Worm (Caenorhabditis elegans) whole organism, early embryonic: Measurements from ENCODE around the gene Y116F11A.6.

Source experiments
- B0310.2 ChIP-seq: sonication (generic microtip); optimal IDR thresholded peaks from 2 replicates; lab custom pipeline; 2016; ENCODE audit warnings: mild to moderate bottlenecking, missing genetic modification characterization, missing compliant biosample characterization
- F13C5.2 ChIP-seq: sonication (generic microtip); optimal IDR thresholded peaks from 2 replicates; lab custom pipeline; 2017; ENCODE audit warnings: mild to moderate bottlenecking, missing genetic modification characterization, inconsistent platforms, missing compliant biosample characterization
- aly-1 ChIP-seq: sonication (generic microtip); optimal IDR thresholded peaks from 2 replicates; lab custom pipeline; 2016; ENCODE audit warnings: missing genetic modification characterization, missing compliant biosample characterization
- ama-1 ChIP-seq: fragments of 150-350 bp; optimal IDR thresholded peaks from 2 replicates; lab custom pipeline; 2014
- ceh-13 ChIP-seq: fragments of 200-800 bp; sonication (Bioruptor generic); optimal IDR thresholded peaks from 2 replicates; lab custom pipeline; 2018; ENCODE audit warnings: mild to moderate bottlenecking, missing genetic modification characterization, missing compliant biosample characterization
- ceh-36 ChIP-seq: sonication (generic microtip); optimal IDR thresholded peaks from 2 replicates; lab custom pipeline; 2016; ENCODE audit warnings: missing genetic modification characterization, inconsistent platforms, missing compliant biosample characterization
- ets-7 ChIP-seq: sonication (generic microtip); optimal IDR thresholded peaks from 2 replicates; lab custom pipeline; 2016; ENCODE audit warnings: missing genotype, missing genetic modification characterization, missing compliant biosample characterization
- flt-1 ChIP-seq: fragments of 200-800 bp; sonication (Bioruptor generic); IDR thresholded peaks from 2 replicates; pipeline ENCODE4 v1.3.6; 2022; ENCODE audit warnings: missing genetic modification characterization, missing compliant biosample characterization
- hmbx-1 ChIP-seq: sonication (generic microtip); optimal IDR thresholded peaks from 2 replicates; lab custom pipeline; 2016; ENCODE audit warnings: mild to moderate bottlenecking, missing genetic modification characterization, missing compliant biosample characterization
- hmg-4 ChIP-seq: fragments of 200-800 bp; sonication (Bioruptor generic); optimal IDR thresholded peaks from 2 replicates; lab custom pipeline; 2018; ENCODE audit warnings: mild to moderate bottlenecking, missing genetic modification characterization, missing compliant biosample characterization
- hnd-1 ChIP-seq: sonication (generic microtip); optimal IDR thresholded peaks from 2 replicates; lab custom pipeline; 2016; ENCODE audit warnings: missing genetic modification characterization, missing compliant biosample characterization
- pes-1 ChIP-seq: fragments of 200-800 bp; sonication (Bioruptor generic); IDR thresholded peaks from 2 replicates; pipeline ENCODE4 v1.3.6; 2022; ENCODE audit warnings: missing genetic modification reagents, missing genetic modification characterization, missing compliant biosample characterization
- scrt-1 ChIP-seq: fragments of 200-800 bp; sonication (Bioruptor generic); IDR thresholded peaks from 2 replicates; pipeline ENCODE4 v1.3.6; 2022; ENCODE audit warnings: missing genetic modification characterization, missing compliant biosample characterization
- sea-1 ChIP-seq: fragments of 200-800 bp; sonication (Bioruptor generic); conservative IDR thresholded peaks from 2 replicates; pipeline ENCODE4 v1.3.6; 2022; ENCODE audit warnings: missing genetic modification characterization, missing compliant biosample characterization
- tbx-11 ChIP-seq: fragments of 200-800 bp; sonication (Bioruptor generic); IDR thresholded peaks from 2 replicates; pipeline ENCODE4 v1.3.6; 2022; ENCODE audit warnings: missing genetic modification characterization, missing compliant biosample characterization
- tbx-37 ChIP-seq: fragments of 200-800 bp; sonication (Bioruptor generic); conservative IDR thresholded peaks from 2 replicates; pipeline ENCODE4 v1.3.6; 2022; ENCODE audit warnings: missing genetic modification reagents, missing genetic modification characterization, missing compliant biosample characterization
- tra-4 ChIP-seq: sonication (generic microtip); optimal IDR thresholded peaks from 2 replicates; lab custom pipeline; 2017; ENCODE audit warnings: missing genetic modification characterization, missing compliant biosample characterization

Y116F11A.6 gene

ce11 chrV:19760751-19761150 is 41.4 kb downstream of the Y116F11A.6 start, which contains the start of gene M162.5:
M162.5 (plus strand) TSS chrV:19761051.
- no peak for TF ChIP-seq ets-7 (tag; lab: Kevin White, UChicago)
- TF ChIP-seq pes-1 (GFP tag; lab: Robert Waterston, UW): no peak
- no peak for TF ChIP-seq tbx-11
- no peak for TF ChIP-seq ceh-36 (tag; lab: Kevin White, UChicago)
- TF ChIP-seq hmbx-1 (tag; lab: Kevin White, UChicago): no peak
- no peak for TF ChIP-seq tra-4 (tag; lab: Kevin White, UChicago)
- no peak for TF ChIP-seq F13C5.2 (tag; lab: Kevin White, UChicago)

DNA sequence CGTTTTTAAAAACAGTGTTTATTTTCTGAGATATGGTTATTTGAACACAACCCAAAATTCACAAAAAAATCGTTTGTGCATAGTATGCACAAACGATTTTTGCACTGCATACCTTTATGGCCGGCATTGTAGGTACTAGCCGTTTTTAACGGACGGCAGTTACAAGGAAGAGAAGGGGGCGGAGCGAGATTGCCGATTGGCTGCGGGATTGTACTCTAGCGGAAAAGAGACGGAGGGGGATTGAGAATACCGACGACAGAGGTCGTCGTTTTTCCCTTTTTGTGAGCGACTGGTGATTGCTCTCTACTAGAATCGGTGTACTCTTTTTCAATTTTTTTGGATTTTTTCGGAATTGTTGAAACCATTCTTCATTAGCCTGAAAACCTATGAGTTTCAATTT is 48.4 kb downstream of the Y116F11A.6 start:
- TF ChIP-seq ets-7 (tag; lab: Kevin White, UChicago): no peak
- no peak for TF ChIP-seq tbx-37 (GFP tag; lab: Robert Waterston, UW)
- no peak for TF ChIP-seq ceh-13 (GFP tag; lab: Kevin White, UChicago)
- TF ChIP-seq hnd-1: no peak
- no peak for TF ChIP-seq tra-4 (tag; lab: Kevin White, UChicago)
- TF ChIP-seq sea-1 (GFP tag; lab: Robert Waterston, UW): no peak
- TF ChIP-seq aly-1 (tag; lab: Kevin White, UChicago): no peak
- no peak for TF ChIP-seq ama-1 (lab: Kevin White, UChicago)
- TF ChIP-seq pes-1 (GFP tag; lab: Robert Waterston, UW): no peak
- no peak for TF ChIP-seq ceh-36 (tag; lab: Kevin White, UChicago)
- no peak for TF ChIP-seq scrt-1 (GFP tag; lab: Robert Waterston, UW)
- TF ChIP-seq flt-1 (GFP tag; lab: Robert Waterston, UW): no peak
- TF ChIP-seq F13C5.2 (tag; lab: Kevin White, UChicago): no peak
- TF ChIP-seq tbx-11: no peak

ce11 chrV:19771660-19772059 is 52.3 kb downstream of the Y116F11A.6 start, which contains the start of gene M162.15:
M162.15 (minus strand) TSS chrV:19771760.
- no peak for TF ChIP-seq flt-1 (GFP tag; lab: Robert Waterston, UW)
- no peak for TF ChIP-seq ama-1 (lab: Kevin White, UChicago)
- TF ChIP-seq aly-1 (tag; lab: Kevin White, UChicago): no peak
- no peak for TF ChIP-seq scrt-1 (GFP tag; lab: Robert Waterston, UW)
- no peak for TF ChIP-seq hmg-4 (GFP tag; lab: Kevin White, UChicago)
- TF ChIP-seq tra-4 (tag; lab: Kevin White, UChicago): no peak
- TF ChIP-seq sea-1 (GFP tag; lab: Robert Waterston, UW): no peak
- TF ChIP-seq tbx-11: no peak
- no peak for TF ChIP-seq pes-1 (GFP tag; lab: Robert Waterston, UW)
- TF ChIP-seq B0310.2 (tag; lab: Kevin White, UChicago): no peak
- TF ChIP-seq ets-7 (tag; lab: Kevin White, UChicago): no peak
- no peak for TF ChIP-seq ceh-13 (GFP tag; lab: Kevin White, UChicago)
- TF ChIP-seq ceh-36 (tag; lab: Kevin White, UChicago): no peak
- no peak for TF ChIP-seq tbx-37 (GFP tag; lab: Robert Waterston, UW)

- no peak for TF ChIP-seq tbx-11
- TF ChIP-seq F13C5.2 (tag; lab: Kevin White, UChicago): no peak
- TF ChIP-seq ama-1 (lab: Kevin White, UChicago): no peak
- TF ChIP-seq hnd-1: no peak
- no peak for TF ChIP-seq hmbx-1 (tag; lab: Kevin White, UChicago)
- no peak for TF ChIP-seq flt-1 (GFP tag; lab: Robert Waterston, UW)
- TF ChIP-seq B0310.2 (tag; lab: Kevin White, UChicago): no peak
- TF ChIP-seq ceh-36 (tag; lab: Kevin White, UChicago): no peak
- TF ChIP-seq scrt-1 (GFP tag; lab: Robert Waterston, UW): no peak
- no peak for TF ChIP-seq sea-1 (GFP tag; lab: Robert Waterston, UW)
- TF ChIP-seq hmg-4 (GFP tag; lab: Kevin White, UChicago): no peak
- no peak for TF ChIP-seq aly-1 (tag; lab: Kevin White, UChicago)
Observed at ce11 chrV:19777227-19777626, 57.9 kb downstream of the Y116F11A.6 start, which contains the start of gene fbxa-118. fbxa-118 (minus strand) TSS chrV:19777327.
